Fruit fly (Drosophila melanogaster) whole organism: ENCODE measurements around the gene Cdc6.

ENCODE experiments used
- CG8478 ChIP-seq: fragments of >200 bp; optimal IDR thresholded peaks from 2 replicates; lab custom pipeline; 2018; ENCODE audit warnings: inconsistent platforms
- Dll ChIP-seq: fragments of >200 bp; optimal IDR thresholded peaks from 2 replicates; lab custom pipeline; 2017
- EcR ChIP-seq, 2 experiments: fragments of >200 bp; optimal IDR thresholded peaks; 2 replicates each; lab custom pipeline; 2017; ENCODE audit warnings: missing biosample characterization in 2 of 2, missing genetic modification characterization in 2 of 2, missing genetic modification reagents in 2 of 2
- pan ChIP-seq: fragments of >200 bp; optimal IDR thresholded peaks from 2 replicates; lab custom pipeline; 2017
- psq ChIP-seq: fragments of >200 bp; optimal IDR thresholded peaks from 2 replicates; lab custom pipeline; 2017
- usp ChIP-seq: fragments of >200 bp; optimal IDR thresholded peaks from 2 replicates; lab custom pipeline; 2017; ENCODE audit warnings: missing biosample characterization, missing genetic modification characterization, mixed read lengths

Cdc6 gene

dm6 chr3L:8656725-8657428 is 23.0 kb upstream of the Cdc6 start:
- TF ChIP-seq Dll (lab: Kevin White, UChicago) = no peak
- TF ChIP-seq usp (GFP tag; lab: Kevin White, UChicago) = no peak
- no peak for TF ChIP-seq CG8478 (lab: Kevin White, UChicago)
- TF ChIP-seq psq (lab: Kevin White, UChicago) = no peak
- no peak for TF ChIP-seq EcR (GFP tag; optimal IDR thresholded peaks at IDR 0.05; lab: Kevin White, UChicago)
- no peak for TF ChIP-seq pan (lab: Kevin White, UChicago)

- no peak for TF ChIP-seq psq (lab: Kevin White, UChicago)
- TF ChIP-seq CG8478 (lab: Kevin White, UChicago) = no peak
- TF ChIP-seq Dll (lab: Kevin White, UChicago) = no peak
- TF ChIP-seq pan (lab: Kevin White, UChicago) = no peak
- no peak for TF ChIP-seq EcR (GFP tag; optimal IDR thresholded peaks at IDR 0.05; lab: Kevin White, UChicago)
- no peak for TF ChIP-seq usp (GFP tag; lab: Kevin White, UChicago)
Measured at dm6 chr3L:8655217-8655896, 21.5 kb upstream of the Cdc6 start.

- TF ChIP-seq CG8478 (lab: Kevin White, UChicago) (no peak), usp (GFP tag; lab: Kevin White, UChicago) (no peak), pan (lab: Kevin White, UChicago) (no peak), Dll (lab: Kevin White, UChicago) (no peak), EcR (GFP tag; optimal IDR thresholded peaks at IDR 0.05; lab: Kevin White, UChicago) (no peak), psq (lab: Kevin White, UChicago) (no peak)
Measured at dm6 chr3L:8653572-8653971, 19.7 kb upstream of the Cdc6 start.

dm6 chr3L:8652572-8652977 is 18.7 kb upstream of the Cdc6 start:
- no peak for TF ChIP-seq pan (lab: Kevin White, UChicago)
- no peak for TF ChIP-seq usp (GFP tag; lab: Kevin White, UChicago)
- no peak for TF ChIP-seq EcR (GFP tag; optimal IDR thresholded peaks at IDR 0.05; lab: Kevin White, UChicago)
- TF ChIP-seq Dll (lab: Kevin White, UChicago) = peak; percentile 11

dm6 chr3L:8651876-8652571 is 18.2 kb upstream of the Cdc6 start:
- TF ChIP-seq EcR (GFP tag; optimal IDR thresholded peaks at IDR 0.05; lab: Kevin White, UChicago) (no peak), usp (GFP tag; lab: Kevin White, UChicago) (no peak), psq (lab: Kevin White, UChicago) (no peak), CG8478 (lab: Kevin White, UChicago) (no peak), pan (lab: Kevin White, UChicago) (no peak), Dll (lab: Kevin White, UChicago) (no peak)

- no peak for TF ChIP-seq EcR (GFP tag; optimal IDR thresholded peaks at IDR 0.05; lab: Kevin White, UChicago)
- no peak for TF ChIP-seq CG8478 (lab: Kevin White, UChicago)
- no peak for TF ChIP-seq psq (lab: Kevin White, UChicago)
- no peak for TF ChIP-seq usp (GFP tag; lab: Kevin White, UChicago)
- no peak for TF ChIP-seq pan (lab: Kevin White, UChicago)
- no peak for TF ChIP-seq Dll (lab: Kevin White, UChicago)
Measured at dm6 chr3L:8648836-8649235, 15.0 kb upstream of the Cdc6 start, which contains the start of gene Arr2. Gene Arr2, minus strand, starts transcription at chr3L:8648936.

dm6 chr3L:8646821-8647220 is 13.0 kb upstream of the Cdc6 start, which contains the start of the genes CG13305 and Pex7:
Gene CG13305, minus strand, starts transcription at chr3L:8646822.
Gene Pex7, plus strand, starts transcription at chr3L:8647145.
- TF ChIP-seq EcR (GFP tag; optimal IDR thresholded peaks at IDR 0.05; lab: Kevin White, UChicago) (no peak), psq (lab: Kevin White, UChicago) (no peak), CG8478 (lab: Kevin White, UChicago) (no peak), pan (lab: Kevin White, UChicago) (no peak), usp (GFP tag; lab: Kevin White, UChicago) (no peak), Dll (lab: Kevin White, UChicago) (no peak)

- TF ChIP-seq pan (lab: Kevin White, UChicago) = no peak
- no peak for TF ChIP-seq psq (lab: Kevin White, UChicago)
- no peak for TF ChIP-seq CG8478 (lab: Kevin White, UChicago)
- TF ChIP-seq Dll (lab: Kevin White, UChicago) = no peak
- TF ChIP-seq usp (GFP tag; lab: Kevin White, UChicago) = no peak
- no peak for TF ChIP-seq EcR (GFP tag; optimal IDR thresholded peaks at IDR 0.05; lab: Kevin White, UChicago)
Measured at dm6 chr3L:8643810-8644552, 10.1 kb upstream of the Cdc6 start.

dm6 chr3L:8641049-8641448 is 7.2 kb upstream of the Cdc6 start:
- no peak for TF ChIP-seq pan (lab: Kevin White, UChicago)
- TF ChIP-seq psq (lab: Kevin White, UChicago) = no peak
- no peak for TF ChIP-seq EcR (GFP tag; optimal IDR thresholded peaks at IDR 0.05; lab: Kevin White, UChicago)
- TF ChIP-seq CG8478 (lab: Kevin White, UChicago) = no peak
- TF ChIP-seq Dll (lab: Kevin White, UChicago) = no peak
- no peak for TF ChIP-seq usp (GFP tag; lab: Kevin White, UChicago)

- TF ChIP-seq EcR (GFP tag; optimal IDR thresholded peaks at IDR 0.05; lab: Kevin White, UChicago) = no peak
- TF ChIP-seq pan (lab: Kevin White, UChicago) = no peak
- no peak for TF ChIP-seq usp (GFP tag; lab: Kevin White, UChicago)
- TF ChIP-seq psq (lab: Kevin White, UChicago) = no peak
- no peak for TF ChIP-seq CG8478 (lab: Kevin White, UChicago)
Measured at dm6 chr3L:8640139-8640538, 6.3 kb upstream of the Cdc6 start, which contains the start of gene Cpr66D. Gene Cpr66D, plus strand, starts transcription at chr3L:8640439.
